Worm (Caenorhabditis elegans): ENCODE data around the gene nas-39.
"Not testable (repeated sequence)": the region's sequence is repeated elsewhere in the genome, so short reads cannot be mapped to it uniquely, and the experiment has no call there.

The nas-39 gene

ce11 chrX:16515265-16515664, 58.5 kb downstream of the nas-39 start, which contains the start of gene T25D1.2:
T25D1.2 (plus strand) TSS chrX:16515565.
- not testable (repeated sequence) for TF ChIP-seq ref-1 (GFP tag; conservative IDR thresholded peaks at IDR 0.05); ztf-23 (GFP tag; IDR thresholded peaks at IDR 0.05); cog-1 (tag; optimal IDR thresholded peaks at IDR 0.05)

- no peak for TF ChIP-seq ref-1 (GFP tag; conservative IDR thresholded peaks at IDR 0.05)
- no peak for TF ChIP-seq ztf-29 (GFP tag; IDR thresholded peaks at IDR 0.05)
- TF ChIP-seq cog-1 (tag; optimal IDR thresholded peaks at IDR 0.05) = no peak
- no peak for TF ChIP-seq flt-1 (GFP tag; IDR thresholded peaks at IDR 0.05)
- no peak for TF ChIP-seq tab-1 (GFP tag; IDR thresholded peaks at IDR 0.05)
- TF ChIP-seq med-1 (GFP tag; optimal IDR thresholded peaks at IDR 0.05; ENCODE audit: insufficient read depth) = no peak
- no peak for TF ChIP-seq T22C8.4 (GFP tag; IDR thresholded peaks at IDR 0.05)
- TF ChIP-seq ztf-23 (GFP tag; IDR thresholded peaks at IDR 0.05) = no peak
Observed at ce11 chrX:16518771-16519170, 62.0 kb downstream of the nas-39 start.

- TF ChIP-seq ref-1 (GFP tag; conservative IDR thresholded peaks at IDR 0.05) (no peak), cog-1 (tag; optimal IDR thresholded peaks at IDR 0.05) (no peak), tab-1 (GFP tag; IDR thresholded peaks at IDR 0.05) (no peak), T22C8.4 (GFP tag; IDR thresholded peaks at IDR 0.05) (no peak), ztf-29 (GFP tag; IDR thresholded peaks at IDR 0.05) (no peak), klf-2 (GFP tag; conservative IDR thresholded peaks at IDR 0.05) (no peak), med-1 (GFP tag; optimal IDR thresholded peaks at IDR 0.05; ENCODE audit: insufficient read depth) (no peak), flt-1 (GFP tag; IDR thresholded peaks at IDR 0.05) (no peak), ztf-23 (GFP tag; IDR thresholded peaks at IDR 0.05) (no peak)
Observed at ce11 chrX:16519517-16519916, 62.8 kb downstream of the nas-39 start, which contains the start of gene T25D1.1. T25D1.1 (plus strand) TSS chrX:16519817.
